Worm (Caenorhabditis elegans): ENCODE data around the gene T20B12.5.

- TF ChIP-seq tbx-37 (GFP tag; conservative IDR thresholded peaks at IDR 0.05) = no peak
- TF ChIP-seq ceh-36 (tag; optimal IDR thresholded peaks at IDR 0.05) = no peak
- TF ChIP-seq scrt-1 (GFP tag; IDR thresholded peaks at IDR 0.05) = no peak
- TF ChIP-seq flt-1 (GFP tag; IDR thresholded peaks at IDR 0.05) = no peak
- TF ChIP-seq hmbx-1 (tag; optimal IDR thresholded peaks at IDR 0.05) = no peak
These were observed 9.4 kb upstream of the T20B12.5 start for ce11 chrIII:7376143-7376802.
